Worm (Caenorhabditis elegans): ENCODE measurements around the gene ZK1290.15.

The ZK1290.15 gene

ce11 chrII:7523281-7523680 lies at the start of gene ZK1290.15:
TSS of gene ZK1290.15 (plus strand) at chrII:7523581.
- TF ChIP-seq mxl-1 (tag; optimal IDR thresholded peaks at IDR 0.05) (no peak), madf-8 (GFP tag; conservative IDR thresholded peaks at IDR 0.05) (no peak), snpc-1.3 (tag; optimal IDR thresholded peaks at IDR 0.05; ENCODE audit: insufficient read depth) (no peak), F49E8.2 (tag; optimal IDR thresholded peaks at IDR 0.05; ENCODE audit: insufficient read depth) (no peak), F37B4.10 (GFP tag; IDR thresholded peaks at IDR 0.05) (no peak), aptf-2 (GFP tag; conservative IDR thresholded peaks at IDR 0.05) (no peak), F23B12.7 (tag; optimal IDR thresholded peaks at IDR 0.05; ENCODE audit: insufficient read depth) (no peak), pbrm-1 (GFP tag; IDR thresholded peaks at IDR 0.05) (no peak), unc-130 (GFP tag; optimal IDR thresholded peaks at IDR 0.05) (no peak), zfh-2 (GFP tag; conservative IDR thresholded peaks at IDR 0.05) (no peak)

ce11 chrII:7478487-7479234 lies 44.7 kb upstream of the ZK1290.15 start, which contains the start of the genes aka-1 and ubc-6:
TSS of gene aka-1 (minus strand) at chrII:7478537.
TSS of gene ubc-6 (plus strand) at chrII:7479187.
- TF ChIP-seq F52B5.7 (tag; optimal IDR thresholded peaks at IDR 0.05) (peak; percentile 54), snpc-3.4 (tag; optimal IDR thresholded peaks at IDR 0.05) (peak; percentile 47), ztf-25 (GFP tag; IDR thresholded peaks at IDR 0.05) (peak; percentile 97), ceh-100 (GFP tag; IDR thresholded peaks at IDR 0.05) (peak; percentile 98), D2030.7 (GFP tag; IDR thresholded peaks at IDR 0.05) (peak; percentile 98), egl-44 (GFP tag; IDR thresholded peaks at IDR 0.05) (peak; percentile 87; the same call in 1 of the 2 replicates), B0261.1 (tag; optimal IDR thresholded peaks at IDR 0.05) (peak; percentile 11), mel-28 (tag; optimal IDR thresholded peaks at IDR 0.05; ENCODE audit: borderline replicate concordance) (no peak), nhr-27 (tag; optimal IDR thresholded peaks at IDR 0.05) (peak; percentile 15), zfh-2 (GFP tag; conservative IDR thresholded peaks at IDR 0.05) (peak; percentile 95), snpc-1.1 (tag; optimal IDR thresholded peaks at IDR 0.05; ENCODE audit: insufficient read depth) (peak; percentile 35), hmg-1.2 (GFP tag; IDR thresholded peaks at IDR 0.05) (peak; percentile 82), nhr-120 (GFP tag; IDR thresholded peaks at IDR 0.05) (no peak), let-526 (GFP tag; IDR thresholded peaks at IDR 0.05) (peak; percentile 91), Y67H2A.10 (GFP tag; conservative IDR thresholded peaks at IDR 0.05) (peak; percentile 92), F33H1.4 (GFP tag; IDR thresholded peaks at IDR 0.05) (peak; percentile 80), attf-5 (GFP tag; optimal IDR thresholded peaks at IDR 0.05) (peak; percentile 96), ztf-28 (GFP tag; IDR thresholded peaks at IDR 0.05) (peak; percentile 92), mes-4 (tag; optimal IDR thresholded peaks at IDR 0.05) (no peak), snpc-1.3 (tag; optimal IDR thresholded peaks at IDR 0.05; ENCODE audit: insufficient read depth) (peak; percentile 41), repo-1 (tag; optimal IDR thresholded peaks at IDR 0.05) (peak; percentile 22), nhr-90 (tag; optimal IDR thresholded peaks at IDR 0.05) (peak; percentile 77), Y95B8A.8 (GFP tag; IDR thresholded peaks at IDR 0.05) (peak; percentile 94), fkh-3 (tag; optimal IDR thresholded peaks at IDR 0.05) (no peak), rcor-1 (GFP tag; IDR thresholded peaks at IDR 0.05) (peak; percentile 93), atf-7 (tag; optimal IDR thresholded peaks at IDR 0.05) (peak; percentile 62), zim-3 (tag; optimal IDR thresholded peaks at IDR 0.05) (peak; percentile 49), gei-17 (GFP tag; optimal IDR thresholded peaks at IDR 0.05) (peak; percentile 66), lsl-1 (GFP tag; optimal IDR thresholded peaks at IDR 0.05) (peak; percentile 81), ztf-18 (tag; optimal IDR thresholded peaks at IDR 0.05) (peak; percentile 88), chd-7 (tag; optimal IDR thresholded peaks at IDR 0.05) (peak; percentile 71), cebp-2 (GFP tag; IDR thresholded peaks at IDR 0.05) (peak; percentile 78; the same call in 1 of the 2 replicates), ceh-58 (GFP tag; IDR thresholded peaks at IDR 0.05) (0 out of 2 replicates have a peak, but pooled peaks have one; percentile 74), Y56A3A.18 (GFP tag; IDR thresholded peaks at IDR 0.05) (peak; percentile 93; the same call in 1 of the 2 replicates), tbx-9 (tag; optimal IDR thresholded peaks at IDR 0.05; ENCODE audit: borderline replicate concordance) (no peak), hlh-12 (tag; optimal IDR thresholded peaks at IDR 0.05) (no peak), tlf-1 (GFP tag; optimal IDR thresholded peaks at IDR 0.05) (peak; percentile 89), madf-8 (GFP tag; conservative IDR thresholded peaks at IDR 0.05) (peak; percentile 85)

All from whole organism, young adult.